Worm (Caenorhabditis elegans): ENCODE measurements around the gene sth-1.

sth-1 gene

ce11 chrV:8062074-8062473, 10.1 kb downstream of the sth-1 start, which contains the start of gene str-139:
TSS of gene str-139 (minus strand) at chrV:8062174.
- TF ChIP-seq unc-62 (GFP tag; optimal IDR thresholded peaks at IDR 0.05), result no peak

DNA sequence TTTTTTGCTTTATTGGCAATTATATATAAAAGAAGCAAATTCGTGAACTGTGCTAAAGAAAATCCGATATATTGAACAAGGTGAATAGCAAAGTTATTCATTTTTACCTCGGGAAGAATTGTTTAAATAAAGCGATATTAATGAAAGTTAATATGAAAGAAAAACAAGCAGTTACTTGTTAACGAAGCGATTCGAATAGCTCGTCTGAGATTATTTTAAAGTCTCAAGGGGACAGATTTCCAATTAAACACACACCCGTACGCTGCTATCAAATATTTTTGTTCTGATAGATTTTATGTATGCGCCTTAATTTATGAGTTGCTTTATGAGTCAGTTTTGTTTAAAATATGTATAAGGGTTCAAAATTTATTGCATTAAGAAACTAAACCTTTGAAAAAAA, 15.8 kb downstream of the sth-1 start, which contains the start of gene str-140:
Gene str-140, minus strand, starts transcription at position 101 of the 400 bp plus-strand sequence.
- TF ChIP-seq unc-62 (GFP tag; optimal IDR thresholded peaks at IDR 0.05), result no peak

- TF ChIP-seq unc-62 (GFP tag; optimal IDR thresholded peaks at IDR 0.05), result no peak
Measured at ce11 chrV:8069637-8070036, 17.7 kb downstream of the sth-1 start, which contains the start of gene str-143. TSS of gene str-143 (minus strand) at chrV:8069737.

ce11 chrV:8072047-8072446, 20.1 kb downstream of the sth-1 start, which contains the start of gene str-144:
TSS of gene str-144 (minus strand) at chrV:8072147.
- no peak for TF ChIP-seq unc-62 (GFP tag; optimal IDR thresholded peaks at IDR 0.05)

ce11 chrV:8073162-8073561, 21.2 kb downstream of the sth-1 start:
- TF ChIP-seq unc-62 (GFP tag; optimal IDR thresholded peaks at IDR 0.05), result no peak

ce11 chrV:8075712-8076111, 23.8 kb downstream of the sth-1 start, which contains the start of gene catp-3:
TSS of gene catp-3 (plus strand) at chrV:8076012.
- TF ChIP-seq unc-62 (GFP tag; optimal IDR thresholded peaks at IDR 0.05), result no peak

- no peak for TF ChIP-seq unc-62 (GFP tag; optimal IDR thresholded peaks at IDR 0.05)
Measured at ce11 chrV:8079813-8080212, 27.9 kb downstream of the sth-1 start.

ce11 chrV:8081579-8081978, 29.6 kb downstream of the sth-1 start, which contains the start of gene str-131:
TSS of gene str-131 (minus strand) at chrV:8081679.
- TF ChIP-seq unc-62 (GFP tag; optimal IDR thresholded peaks at IDR 0.05), result no peak

- no peak for TF ChIP-seq unc-62 (GFP tag; optimal IDR thresholded peaks at IDR 0.05)
Measured at ce11 chrV:8085141-8085540, 33.2 kb downstream of the sth-1 start, which contains the start of gene C09H5.7. TSS of gene C09H5.7 (minus strand) at chrV:8085241.

- no peak for TF ChIP-seq unc-62 (GFP tag; optimal IDR thresholded peaks at IDR 0.05)
Measured at ce11 chrV:8090595-8090994, 38.6 kb downstream of the sth-1 start, which contains the start of gene str-130. TSS of gene str-130 (minus strand) at chrV:8090695.

DNA sequence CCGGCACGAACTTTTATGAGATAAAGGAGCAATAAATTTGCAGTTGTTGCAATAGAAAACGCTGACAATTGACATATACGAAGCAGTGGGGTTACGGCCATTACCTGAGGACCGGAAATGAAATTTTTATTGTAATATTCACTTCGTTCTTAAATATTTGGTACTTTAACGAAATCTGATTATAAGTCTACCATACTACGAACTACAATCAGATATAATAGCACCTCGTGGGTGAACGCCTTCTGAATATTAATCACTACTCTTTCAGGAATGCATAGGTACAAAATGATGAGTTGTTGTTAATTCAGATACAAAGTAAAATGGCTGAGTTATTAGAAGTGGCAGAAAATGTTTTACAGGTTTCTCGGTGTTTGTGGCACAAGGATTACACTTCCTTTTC, 40.4 kb downstream of the sth-1 start, which contains the start of gene str-129:
Gene str-129, minus strand, starts transcription at position 101 of the 400 bp plus-strand sequence.
- TF ChIP-seq unc-62 (GFP tag; optimal IDR thresholded peaks at IDR 0.05), result no peak

- TF ChIP-seq unc-62 (GFP tag; optimal IDR thresholded peaks at IDR 0.05), result no peak
Measured at ce11 chrV:8095378-8095777, 43.4 kb downstream of the sth-1 start, which contains the start of gene str-146. TSS of gene str-146 (minus strand) at chrV:8095478.

DNA sequence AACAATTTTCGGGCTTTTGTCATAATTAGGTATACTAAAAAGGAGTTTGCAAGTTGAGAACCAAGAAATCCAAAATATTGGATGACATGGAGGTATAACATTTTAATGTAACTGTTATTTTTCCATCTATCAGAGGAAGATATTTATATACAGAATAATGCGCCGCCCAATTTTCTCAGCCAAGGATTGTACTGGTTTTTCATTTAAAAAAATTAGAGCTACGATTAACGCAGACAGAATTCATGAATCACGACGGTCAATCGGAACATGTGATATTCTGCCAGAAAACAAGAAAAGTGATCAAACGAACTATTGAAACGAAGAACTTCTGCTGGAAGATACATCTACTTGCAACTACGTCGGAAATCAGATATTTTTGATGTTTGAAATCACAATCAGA, 46.3 kb downstream of the sth-1 start, which contains the start of gene str-145:
Gene str-145, minus strand, starts transcription at position 101 of the 400 bp plus-strand sequence.
- no peak for TF ChIP-seq unc-62 (GFP tag; optimal IDR thresholded peaks at IDR 0.05)

- no peak for TF ChIP-seq unc-62 (GFP tag; optimal IDR thresholded peaks at IDR 0.05)
Measured at ce11 chrV:8099306-8099705, 47.4 kb downstream of the sth-1 start, which contains the start of gene sdz-23. TSS of gene sdz-23 (plus strand) at chrV:8099606.

DNA sequence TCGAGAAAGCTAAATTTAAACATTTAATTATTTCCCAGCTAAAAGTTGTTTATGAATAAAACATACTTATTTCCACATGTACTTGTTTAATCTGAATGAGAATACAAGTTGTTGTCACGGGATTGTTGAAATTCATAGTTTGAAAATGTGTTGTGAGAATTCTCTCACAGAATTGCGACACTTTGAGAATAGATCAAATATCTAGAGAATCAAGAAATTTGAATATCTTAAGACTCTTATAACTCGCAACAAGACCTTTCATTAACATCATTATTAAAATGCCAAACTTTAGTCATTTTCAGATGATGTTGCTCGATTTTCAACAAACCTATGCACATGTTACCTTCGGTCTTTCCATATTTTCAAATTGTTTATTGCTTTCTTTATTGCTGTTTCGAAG, 51.0 kb downstream of the sth-1 start, which contains the start of gene str-90:
Gene str-90, plus strand, starts transcription at position 301 of the 400 bp plus-strand sequence.
- TF ChIP-seq unc-62 (GFP tag; optimal IDR thresholded peaks at IDR 0.05), result no peak
